Worm (Caenorhabditis elegans) whole organism, L4 larva: ENCODE data around the gene F46H5.5.
A peak's percentile ranks its signal among the peaks of the same experiment; 100 is the strongest.

ENCODE experiments used
- F10B5.3 ChIP-seq: sonication (generic microtip); optimal IDR thresholded peaks from 2 replicates; lab custom pipeline; 2016; ENCODE audit warnings: mild to moderate bottlenecking, missing genetic modification characterization, missing compliant biosample characterization
- F44E2.7 ChIP-seq: fragments of 200-800 bp; sonication (Bioruptor generic); IDR thresholded peaks from 2 replicates; pipeline ENCODE4 v2.1.2; 2022; ENCODE audit warnings: missing genetic modification characterization, missing compliant biosample characterization
- T20F7.1 ChIP-seq: fragments of 200-800 bp; sonication (Bioruptor generic); optimal IDR thresholded peaks from 2 replicates; lab custom pipeline; 2018; ENCODE audit warnings: mild to moderate bottlenecking, missing genetic modification characterization, missing compliant biosample characterization
- Y105C5A.15 ChIP-seq: fragments of 200-800 bp; sonication (Bioruptor generic); IDR thresholded peaks from 2 replicates; pipeline ENCODE4 v1.3.6; 2022; ENCODE audit warnings: missing genetic modification characterization, missing compliant biosample characterization
- Y48G9A.11 ChIP-seq: fragments of 200-800 bp; sonication (Bioruptor generic); IDR thresholded peaks from 2 replicates; pipeline ENCODE4 v1.3.6; 2022; ENCODE audit warnings: missing genetic modification reagents, missing genetic modification characterization, missing compliant biosample characterization
- ZK337.2 ChIP-seq: fragments of 200-800 bp; sonication (Bioruptor generic); IDR thresholded peaks from 2 replicates; pipeline ENCODE4 v1.3.6; 2022; ENCODE audit warnings: missing genetic modification reagents, missing genetic modification characterization, missing compliant biosample characterization
- ZK546.5 ChIP-seq, 2 experiments: sonication (generic microtip); optimal IDR thresholded peaks; 2 replicates each; lab custom pipeline; 2017; ENCODE audit warnings: missing biosample characterization in 2 of 2, missing genetic modification characterization in 2 of 2
- ama-1 ChIP-seq: fragments of 150-350 bp; optimal IDR thresholded peaks from 2 replicates; lab custom pipeline; 2014; ENCODE audit warnings: inconsistent platforms, mixed read lengths
- attf-4 ChIP-seq: sonication (generic microtip); optimal IDR thresholded peaks from 3 replicates; lab custom pipeline; 2017; ENCODE audit warnings: missing biosample characterization, missing genetic modification characterization
- ceh-82 ChIP-seq: sonication (generic microtip); optimal IDR thresholded peaks from 2 replicates; lab custom pipeline; 2017; ENCODE audit warnings: missing biosample characterization, missing genetic modification characterization
- cey-2 ChIP-seq: sonication (generic microtip); optimal IDR thresholded peaks from 3 replicates; lab custom pipeline; 2017; ENCODE audit warnings: missing genetic modification characterization, mild to moderate bottlenecking, missing compliant biosample characterization, antibody characterized with exemption, borderline replicate concordance; ENCODE audit not compliant: insufficient read depth
- ctbp-1 ChIP-seq: fragments of 200-800 bp; sonication (Bioruptor generic); IDR thresholded peaks from 2 replicates; pipeline ENCODE4 v1.3.6; 2022; ENCODE audit warnings: missing genetic modification reagents, missing genetic modification characterization, missing compliant biosample characterization
- daf-12 ChIP-seq: fragments of 150-350 bp; optimal IDR thresholded peaks from 2 replicates; lab custom pipeline; 2014; ENCODE audit warnings: missing biosample characterization, missing genetic modification reagents, missing genetic modification characterization
- daf-16 ChIP-seq, 3 experiments: sonication (generic microtip); optimal IDR thresholded peaks; 2 replicates each; lab custom pipeline; 2016 to 2017; ENCODE audit warnings: missing genetic modification characterization in 3 of 3, missing genetic modification reagents in 3 of 3, mild to moderate bottlenecking in 2 of 3, missing compliant biosample characterization in 2 of 3, missing biosample characterization in 1 of 3, moderate library complexity in 1 of 3
- daf-19 ChIP-seq: fragments of 200-800 bp; sonication (Bioruptor generic); conservative IDR thresholded peaks from 2 replicates; pipeline ENCODE4 v1.3.6; 2022; ENCODE audit warnings: missing genetic modification characterization, missing compliant biosample characterization
- daf-8 ChIP-seq: fragments of 200-800 bp; sonication (Bioruptor generic); IDR thresholded peaks from 2 replicates; pipeline ENCODE4 v1.3.6; 2022; ENCODE audit warnings: missing genetic modification characterization, missing compliant biosample characterization
- dmd-6 ChIP-seq: fragments of 200-800 bp; sonication (Bioruptor generic); IDR thresholded peaks from 2 replicates; pipeline ENCODE4 v1.3.6; 2022; ENCODE audit warnings: missing genetic modification reagents, missing genetic modification characterization, missing compliant biosample characterization
- dpl-1 ChIP-seq: fragments of 150-350 bp; optimal IDR thresholded peaks from 2 replicates; lab custom pipeline; 2014; ENCODE audit warnings: missing biosample characterization, missing genetic modification reagents, missing genetic modification characterization
- duxl-1 ChIP-seq: sonication (generic microtip); optimal IDR thresholded peaks from 2 replicates; lab custom pipeline; 2016; ENCODE audit warnings: mild to moderate bottlenecking, missing genetic modification characterization, moderate library complexity, missing compliant biosample characterization; ENCODE audit not compliant: poor library complexity
- dve-1 ChIP-seq: sonication (generic microtip); optimal IDR thresholded peaks from 2 replicates; lab custom pipeline; 2017; ENCODE audit warnings: antibody characterized with exemption, mild to moderate bottlenecking, missing genetic modification characterization, missing compliant biosample characterization; ENCODE audit not compliant: insufficient read depth
- egl-27 ChIP-seq: sonication (generic microtip); optimal IDR thresholded peaks from 3 replicates; lab custom pipeline; 2017; ENCODE audit warnings: missing biosample characterization, missing genetic modification reagents, missing genetic modification characterization
- egl-43 ChIP-seq: fragments of 200-800 bp; sonication (Bioruptor generic); IDR thresholded peaks from 2 replicates; pipeline ENCODE4 v1.3.6; 2022; ENCODE audit warnings: missing genetic modification reagents, missing genetic modification characterization, missing compliant biosample characterization
- fkh-10 ChIP-seq: fragments of 150-350 bp; optimal IDR thresholded peaks from 2 replicates; lab custom pipeline; 2014; ENCODE audit warnings: missing biosample characterization, missing genetic modification reagents, missing genetic modification characterization
- fos-1 ChIP-seq: fragments of 150-350 bp; optimal IDR thresholded peaks from 2 replicates; lab custom pipeline; 2014; ENCODE audit warnings: missing biosample characterization, missing genetic modification characterization
- gei-8 ChIP-seq: fragments of 200-800 bp; sonication (Bioruptor generic); optimal IDR thresholded peaks from 2 replicates; lab custom pipeline; 2018; ENCODE audit warnings: mild to moderate bottlenecking, missing genetic modification characterization, missing compliant biosample characterization
- hlh-30 ChIP-seq: sonication (generic microtip); optimal IDR thresholded peaks from 2 replicates; lab custom pipeline; 2017; ENCODE audit warnings: antibody characterized with exemption, mild to moderate bottlenecking, missing genetic modification characterization, missing compliant biosample characterization; ENCODE audit not compliant: insufficient read depth
- lim-7 ChIP-seq: fragments of 200-800 bp; sonication (Bioruptor generic); IDR thresholded peaks from 2 replicates; pipeline ENCODE4 v1.3.6; 2022; ENCODE audit warnings: missing genetic modification characterization, missing compliant biosample characterization
- lin-15B ChIP-seq: fragments of 150-350 bp; sonication (generic microtip); optimal IDR thresholded peaks from 3 replicates; lab custom pipeline; 2014; ENCODE audit warnings: missing biosample characterization, missing genetic modification characterization
- lin-38 ChIP-seq: fragments of 200-800 bp; sonication (Bioruptor generic); IDR thresholded peaks from 2 replicates; pipeline ENCODE4 v1.3.6; 2022; ENCODE audit warnings: missing genetic modification reagents, missing genetic modification characterization, missing compliant biosample characterization
- lin-39 ChIP-seq: fragments of 150-350 bp; optimal IDR thresholded peaks from 2 replicates; lab custom pipeline; 2014; ENCODE audit warnings: missing biosample characterization, missing genetic modification reagents, missing genetic modification characterization
- lsy-2 ChIP-seq, 2 experiments: fragments of 150-350 bp in 1 of 2; sonication (generic microtip) in 1 of 2; optimal IDR thresholded peaks; 2 replicates each; lab custom pipeline; 2014 to 2017; ENCODE audit warnings: missing biosample characterization in 2 of 2, missing genetic modification characterization in 2 of 2
- madf-9 ChIP-seq: fragments of 200-800 bp; sonication (Bioruptor generic); conservative IDR thresholded peaks from 2 replicates; pipeline ENCODE4 v1.3.6; 2022; ENCODE audit warnings: missing genetic modification reagents, missing genetic modification characterization, missing compliant biosample characterization
- mdl-1 ChIP-seq, 2 experiments: fragments of 150-350 bp in 1 of 2; sonication (generic microtip) in 1 of 2; optimal IDR thresholded peaks; 2 replicates each; lab custom pipeline; 2014 to 2017; ENCODE audit warnings: missing biosample characterization in 2 of 2, missing genetic modification characterization in 2 of 2
- mep-1 ChIP-seq: fragments of 150-350 bp; sonication (generic microtip); optimal IDR thresholded peaks from 3 replicates; lab custom pipeline; 2014; ENCODE audit warnings: missing biosample characterization, missing genetic modification characterization
- mxl-3 ChIP-seq: fragments of 200-800 bp; sonication (Bioruptor generic); optimal IDR thresholded peaks from 2 replicates; lab custom pipeline; 2018; ENCODE audit warnings: mild to moderate bottlenecking, missing genetic modification characterization, missing compliant biosample characterization
- nhr-10 ChIP-seq: fragments of 150-350 bp; optimal IDR thresholded peaks from 2 replicates; lab custom pipeline; 2014; ENCODE audit warnings: missing biosample characterization, missing genetic modification characterization
- nhr-11 ChIP-seq: fragments of 150-350 bp; optimal IDR thresholded peaks from 2 replicates; lab custom pipeline; 2014; ENCODE audit warnings: missing biosample characterization, missing genetic modification characterization
- nhr-28 ChIP-seq: fragments of 150-350 bp; optimal IDR thresholded peaks from 2 replicates; lab custom pipeline; 2014; ENCODE audit warnings: missing biosample characterization, missing genetic modification characterization
- nhr-48 ChIP-seq: sonication (generic microtip); optimal IDR thresholded peaks from 2 replicates; lab custom pipeline; 2016; ENCODE audit warnings: mild to moderate bottlenecking, missing genetic modification characterization, missing compliant biosample characterization
- nhr-77 ChIP-seq: fragments of 150-350 bp; optimal IDR thresholded peaks from 2 replicates; lab custom pipeline; 2014; ENCODE audit warnings: missing biosample characterization, missing genetic modification characterization
- php-3 ChIP-seq: fragments of 200-800 bp; sonication (Bioruptor generic); IDR thresholded peaks from 2 replicates; pipeline ENCODE4 v1.3.6; 2022; ENCODE audit warnings: missing genetic modification reagents, missing genetic modification characterization, missing compliant biosample characterization
- rbr-2 ChIP-seq: sonication (generic microtip); optimal IDR thresholded peaks from 2 replicates; lab custom pipeline; 2016; ENCODE audit warnings: missing genotype, missing genetic modification characterization, missing compliant biosample characterization
- sdz-12 ChIP-seq: fragments of 200-800 bp; sonication (Bioruptor generic); optimal IDR thresholded peaks from 2 replicates; lab custom pipeline; 2018; ENCODE audit warnings: mild to moderate bottlenecking, missing genetic modification characterization, missing compliant biosample characterization
- spr-1 ChIP-seq: sonication (generic microtip); optimal IDR thresholded peaks from 2 replicates; lab custom pipeline; 2016; ENCODE audit warnings: mild to moderate bottlenecking, missing genetic modification characterization, missing compliant biosample characterization
- spr-3 ChIP-seq: fragments of 200-800 bp; sonication (Bioruptor generic); optimal IDR thresholded peaks from 2 replicates; lab custom pipeline; 2018; ENCODE audit warnings: mild to moderate bottlenecking, missing genetic modification characterization, missing compliant biosample characterization
- tag-97 ChIP-seq: fragments of 200-800 bp; sonication (Bioruptor generic); IDR thresholded peaks from 2 replicates; pipeline ENCODE4 v1.3.6; 2022; ENCODE audit warnings: missing genetic modification characterization, missing compliant biosample characterization
- zag-1 ChIP-seq: fragments of 150-350 bp; optimal IDR thresholded peaks from 2 replicates; lab custom pipeline; 2014; ENCODE audit warnings: missing biosample characterization, missing genetic modification characterization
- zfp-2 ChIP-seq: sonication (generic microtip); optimal IDR thresholded peaks from 2 replicates; lab custom pipeline; 2016; ENCODE audit warnings: mild to moderate bottlenecking, missing genetic modification characterization, missing compliant biosample characterization
- zfp-3 ChIP-seq: fragments of 200-800 bp; sonication (Bioruptor generic); conservative IDR thresholded peaks from 2 replicates; pipeline ENCODE4 v1.3.6; 2022; ENCODE audit warnings: missing genetic modification reagents, missing genetic modification characterization, missing compliant biosample characterization
- zip-11 ChIP-seq: fragments of 200-800 bp; sonication (Bioruptor generic); IDR thresholded peaks from 2 replicates; pipeline ENCODE4 v1.3.6; 2022; ENCODE audit warnings: missing genetic modification characterization, missing compliant biosample characterization
- ztf-7 ChIP-seq: fragments of 150-350 bp; optimal IDR thresholded peaks from 2 replicates; lab custom pipeline; 2014; ENCODE audit warnings: missing biosample characterization, missing genetic modification characterization

F46H5.5 gene

ce11 chrX:7296310-7296709, 39.5 kb upstream of the F46H5.5 start (continued):
- TF ChIP-seq daf-12 (tag; lab: Kevin White, UChicago), result no peak
- peak; percentile 84 for TF ChIP-seq dmd-6
- no peak for TF ChIP-seq F44E2.7 (GFP tag; lab: Robert Waterston, UW)
- TF ChIP-seq zfp-3, result no peak
- TF ChIP-seq egl-27 (tag; lab: Kevin White, UChicago), result no peak
- TF ChIP-seq mep-1 (tag; lab: Kevin White, UChicago), result no peak
- no peak for TF ChIP-seq zag-1
- TF ChIP-seq ctbp-1 (GFP tag; lab: Robert Waterston, UW), result no peak
- TF ChIP-seq tag-97 (GFP tag; lab: Robert Waterston, UW), result no peak
- no peak for TF ChIP-seq attf-4 (tag; lab: Kevin White, UChicago)
- no peak for TF ChIP-seq Y105C5A.15 (GFP tag; lab: Robert Waterston, UW)
- no peak for TF ChIP-seq spr-3 (GFP tag; lab: Kevin White, UChicago)
- TF ChIP-seq gei-8 (GFP tag; lab: Kevin White, UChicago), result no peak
- no peak for TF ChIP-seq lsy-2 (tag; optimal IDR thresholded peaks at IDR 0.05; lab: Kevin White, UChicago)
- TF ChIP-seq ZK337.2, result no peak
- no peak for TF ChIP-seq daf-19 (GFP tag; lab: Robert Waterston, UW)
- TF ChIP-seq ama-1 (lab: Kevin White, UChicago), result no peak
- TF ChIP-seq nhr-48, result peak; percentile 17
- no peak for TF ChIP-seq ZK546.5 (tag; optimal IDR thresholded peaks at IDR 0.05; lab: Kevin White, UChicago)
- TF ChIP-seq zfp-2 (tag; lab: Kevin White, UChicago), result no peak
- no peak for TF ChIP-seq ztf-7 (tag; lab: Kevin White, UChicago)
- no peak for TF ChIP-seq mdl-1 (tag; optimal IDR thresholded peaks at IDR 0.05; lab: Kevin White, UChicago)
- no peak for TF ChIP-seq php-3 (GFP tag; lab: Robert Waterston, UW)
- TF ChIP-seq fkh-10 (GFP tag; lab: Kevin White, UChicago), result no peak
- TF ChIP-seq daf-16 (GFP tag; optimal IDR thresholded peaks at IDR 0.05; lab: Kevin White, UChicago), result no peak
- TF ChIP-seq daf-16 (tag; optimal IDR thresholded peaks at IDR 0.05; lab: Kevin White, UChicago), result no peak
- no peak for TF ChIP-seq lin-15B
- TF ChIP-seq nhr-28, result no peak
- TF ChIP-seq egl-43, result no peak
- TF ChIP-seq duxl-1 (tag; lab: Kevin White, UChicago), result no peak
- TF ChIP-seq mxl-3 (GFP tag; lab: Kevin White, UChicago), result no peak
- TF ChIP-seq fos-1 (tag; lab: Kevin White, UChicago), result no peak
- no peak for TF ChIP-seq zip-11 (GFP tag; lab: Robert Waterston, UW)
- no peak for TF ChIP-seq cey-2 (tag; lab: Kevin White, UChicago)
- TF ChIP-seq T20F7.1, result peak; percentile 17
- no peak for TF ChIP-seq dpl-1 (GFP tag; lab: Kevin White, UChicago)
- no peak for TF ChIP-seq lim-7 (GFP tag; lab: Robert Waterston, UW)
- no peak for TF ChIP-seq ceh-82 (tag; lab: Kevin White, UChicago)
- no peak for TF ChIP-seq F10B5.3 (tag; lab: Kevin White, UChicago)
- no peak for TF ChIP-seq daf-8 (GFP tag; lab: Robert Waterston, UW)
- no peak for TF ChIP-seq nhr-10
- TF ChIP-seq, all 104 proteins: peak for 8

- TF ChIP-seq nhr-48 (no peak), spr-1 (tag; lab: Kevin White, UChicago) (no peak), madf-9 (no peak), ZK337.2 (no peak), hlh-30 (tag; lab: Kevin White, UChicago) (peak; percentile 40), dve-1 (tag; lab: Kevin White, UChicago) (peak; percentile 23), rbr-2 (tag; lab: Kevin White, UChicago) (no peak), dmd-6 (peak; percentile 48), lin-39 (tag; lab: Kevin White, UChicago) (no peak), nhr-77 (peak; percentile 65), egl-27 (tag; lab: Kevin White, UChicago) (no peak), nhr-28 (peak; percentile 81), duxl-1 (tag; lab: Kevin White, UChicago) (no peak), daf-16 (GFP tag; optimal IDR thresholded peaks at IDR 0.05; lab: Kevin White, UChicago) (no peak), daf-16 (tag; optimal IDR thresholded peaks at IDR 0.05; lab: Kevin White, UChicago) (peak; percentile 61), lin-38 (GFP tag; lab: Robert Waterston, UW) (no peak), Y48G9A.11 (GFP tag; lab: Robert Waterston, UW) (no peak), mdl-1 (tag; optimal IDR thresholded peaks at IDR 0.05; lab: Kevin White, UChicago) (no peak), nhr-11 (tag; lab: Kevin White, UChicago) (no peak), sdz-12 (no peak), gei-8 (GFP tag; lab: Kevin White, UChicago) (no peak), attf-4 (tag; lab: Kevin White, UChicago) (no peak)
These were observed 35.0 kb upstream of the F46H5.5 start, which contains the start of gene lron-7 for ce11 chrX:7291810-7292209. lron-7 (plus strand) TSS chrX:7292132.
